Worm (Caenorhabditis elegans): ENCODE measurements around the gene R04B5.11.

DNA sequence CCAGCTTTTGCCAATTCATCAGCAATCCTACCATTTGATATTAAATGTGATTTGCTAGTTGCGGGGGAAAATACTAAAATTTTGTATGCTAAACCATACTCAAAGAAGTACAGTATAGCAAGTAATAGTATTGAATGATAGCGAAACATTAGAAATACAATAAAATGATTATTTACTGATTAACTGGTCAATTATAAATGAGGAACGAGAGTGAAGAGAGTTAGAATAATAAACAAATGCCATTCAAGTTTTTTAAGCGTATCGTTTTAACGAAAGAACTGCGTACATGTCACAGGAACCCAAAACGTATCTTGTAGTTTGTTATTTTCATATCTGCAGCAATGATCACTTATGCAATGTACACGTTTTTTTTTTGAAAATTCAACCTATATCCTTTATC lies 7.4 kb upstream of the R04B5.11 start, which contains the start of gene ugt-47:
- TF ChIP-seq dao-5 (tag; optimal IDR thresholded peaks at IDR 0.05) (no peak), him-1 (tag; optimal IDR thresholded peaks at IDR 0.05) (no peak), W03F9.2 (tag; optimal IDR thresholded peaks at IDR 0.05) (no peak)

Data from whole organism, L4/young adult.